Fruit fly (Drosophila melanogaster): ENCODE results near the gene Krn.
A peak's percentile ranks its signal among the peaks of the same experiment; 100 is the strongest.

The Krn gene

DNA sequence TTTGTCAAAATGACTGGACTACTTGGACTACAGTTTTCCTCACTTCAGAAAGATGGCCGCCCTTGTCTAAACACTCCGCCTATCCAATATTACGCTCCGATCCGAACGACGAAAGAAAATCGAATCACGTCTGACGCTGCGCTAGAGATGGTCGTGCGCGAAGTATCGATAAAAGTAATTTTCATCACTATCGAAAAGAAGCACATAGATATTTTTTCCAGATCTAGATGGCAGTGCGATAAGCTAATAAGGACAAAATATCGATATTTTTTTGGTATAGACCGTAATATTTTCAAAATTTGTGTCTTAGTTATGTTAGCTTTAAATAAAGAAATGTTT, 9.2 kb downstream of the Krn start, which contains the start of gene Pep (continued):
- peak; percentile 24 for TF ChIP-seq CG3032 (tag; optimal IDR thresholded peaks at IDR 0.05)
- TF ChIP-seq CG1621 (tag; optimal IDR thresholded peaks at IDR 0.05), result peak; percentile 56
- TF ChIP-seq CG16779 (tag; optimal IDR thresholded peaks at IDR 0.05), result no peak
- no peak for TF ChIP-seq CG15336 (GFP tag; IDR thresholded peaks at IDR 0.05)
- TF ChIP-seq CG8632 (GFP tag; optimal IDR thresholded peaks at IDR 0.05), result no peak
- TF ChIP-seq Eip78C (GFP tag), result peak; percentile 81
- peak; percentile 18; the same call in 1 of the 3 replicates for TF ChIP-seq CG8119 (GFP tag; IDR thresholded peaks at IDR 0.05)
- peak; percentile 17 for TF ChIP-seq CG6854 (GFP tag; optimal IDR thresholded peaks at IDR 0.05)
- TF ChIP-seq Gug (GFP tag; IDR thresholded peaks at IDR 0.05), result no peak
- TF ChIP-seq CG6163 (GFP tag; IDR thresholded peaks at IDR 0.05), result no peak
- TF ChIP-seq CG6792 (GFP tag; optimal IDR thresholded peaks at IDR 0.05), result peak; percentile 7
- TF ChIP-seq fkh (GFP tag; optimal IDR thresholded peaks at IDR 0.05), result no peak
- peak; percentile 36 for TF ChIP-seq Sox102F (GFP tag; optimal IDR thresholded peaks at IDR 0.05)
- no peak for TF ChIP-seq net (GFP tag; optimal IDR thresholded peaks at IDR 0.05)
- TF ChIP-seq CG10631 (GFP tag; optimal IDR thresholded peaks at IDR 0.05), result peak; percentile 5
- TF ChIP-seq CG11902 (GFP tag; optimal IDR thresholded peaks at IDR 0.05), result no peak
- TF ChIP-seq CG31627 (GFP tag; optimal IDR thresholded peaks at IDR 0.05), result peak; percentile 19
- no peak for TF ChIP-seq pdm3 (GFP tag; optimal IDR thresholded peaks at IDR 0.05)
- no peak for TF ChIP-seq CG6808 (GFP tag; optimal IDR thresholded peaks at IDR 0.05)
- TF ChIP-seq dac (GFP tag; optimal IDR thresholded peaks at IDR 0.05), result no peak
- TF ChIP-seq salr (GFP tag; optimal IDR thresholded peaks at IDR 0.05), result no peak
- no peak for TF ChIP-seq Blimp-1 (GFP tag; optimal IDR thresholded peaks at IDR 0.05)
- TF ChIP-seq CG9139 (GFP tag; optimal IDR thresholded peaks at IDR 0.05), result no peak
- peak; percentile 55 for TF ChIP-seq svp (GFP tag)
- peak; percentile 35 for TF ChIP-seq Met (GFP tag; optimal IDR thresholded peaks at IDR 0.05)

DNA sequence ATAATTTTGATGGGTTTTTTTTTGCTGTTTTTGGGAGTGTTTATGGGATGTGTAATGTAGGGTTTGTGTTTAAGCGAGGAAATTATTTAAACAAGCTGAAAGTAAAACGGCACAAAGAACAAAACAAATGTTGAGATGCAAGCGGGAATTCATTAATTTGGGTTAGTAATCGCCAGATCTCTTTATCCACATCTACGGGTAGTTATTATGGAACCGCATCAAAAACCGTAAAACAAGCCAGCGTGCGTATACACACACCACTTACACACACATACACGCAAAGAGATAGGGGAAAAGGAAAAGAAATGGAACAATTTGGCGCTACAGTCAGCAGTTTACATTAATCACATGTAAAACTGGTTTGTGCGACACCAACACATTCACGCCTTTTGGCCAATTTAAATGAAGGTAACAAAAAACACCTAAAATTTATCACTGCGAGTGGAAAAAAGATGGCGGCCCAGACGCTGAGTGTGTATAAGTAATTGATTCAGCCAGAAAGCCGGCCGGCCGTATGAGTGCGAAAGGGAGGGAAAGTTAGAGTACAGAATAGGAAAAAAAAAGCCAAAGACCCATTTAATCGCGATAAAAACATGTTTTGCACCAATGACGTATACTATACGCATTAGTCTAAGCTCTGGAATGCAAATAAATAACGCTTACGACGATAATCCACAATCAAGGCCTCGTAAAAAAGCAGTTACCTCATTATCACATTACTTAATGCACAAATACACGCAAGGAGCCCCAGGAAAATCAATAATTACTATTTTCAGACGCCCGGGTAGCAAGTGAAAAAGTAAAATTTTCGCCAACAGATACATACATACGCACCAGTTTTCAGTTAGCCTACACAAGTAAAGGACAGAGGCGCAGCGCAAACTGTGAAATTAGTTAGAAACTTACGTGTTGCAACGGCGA, 9.8 kb downstream of the Krn start:
- TF ChIP-seq Eip75B (GFP tag; optimal IDR thresholded peaks at IDR 0.05) (no peak), fd59A (GFP tag; optimal IDR thresholded peaks at IDR 0.05) (no peak), CG6854 (GFP tag; optimal IDR thresholded peaks at IDR 0.05) (peak; percentile 29), CG8119 (GFP tag; IDR thresholded peaks at IDR 0.05) (peak; percentile 14; the same call in 1 of the 3 replicates), CG15336 (GFP tag; IDR thresholded peaks at IDR 0.05) (0 out of 2 replicates have a peak, but pooled peaks have one; percentile 12), CG1621 (tag; optimal IDR thresholded peaks at IDR 0.05) (peak; percentile 77), CG11902 (GFP tag; optimal IDR thresholded peaks at IDR 0.05) (no peak), vri (GFP tag; optimal IDR thresholded peaks at IDR 0.05) (peak; percentile 68), Hr4 (GFP tag; optimal IDR thresholded peaks at IDR 0.05) (no peak), dac (GFP tag; optimal IDR thresholded peaks at IDR 0.05) (no peak), Eip78C (GFP tag) (peak; percentile 63), CG32006 (GFP tag; optimal IDR thresholded peaks at IDR 0.05) (no peak), Eip93F (GFP tag; optimal IDR thresholded peaks at IDR 0.05) (no peak), Hr38 (GFP tag; optimal IDR thresholded peaks at IDR 0.05) (no peak), CG11762 (GFP tag; optimal IDR thresholded peaks at IDR 0.05; ENCODE audit: insufficient read depth) (no peak), Sox15 (GFP tag; optimal IDR thresholded peaks at IDR 0.05) (no peak), fkh (GFP tag; optimal IDR thresholded peaks at IDR 0.05) (peak; percentile 44), CG6163 (GFP tag; IDR thresholded peaks at IDR 0.05) (no peak), fd85E (GFP tag; optimal IDR thresholded peaks at IDR 0.05) (no peak), eg (GFP tag; IDR thresholded peaks at IDR 0.05) (no peak), CG6792 (GFP tag; optimal IDR thresholded peaks at IDR 0.05) (no peak), Smox (GFP tag; optimal IDR thresholded peaks at IDR 0.05) (no peak), CG8632 (GFP tag; optimal IDR thresholded peaks at IDR 0.05) (no peak), CG31627 (GFP tag; optimal IDR thresholded peaks at IDR 0.05) (no peak), ss (GFP tag; optimal IDR thresholded peaks at IDR 0.05) (peak; percentile 26 to 31), CG9139 (GFP tag; optimal IDR thresholded peaks at IDR 0.05) (no peak), spab (GFP tag; optimal IDR thresholded peaks at IDR 0.05) (no peak), CG34406 (GFP tag; optimal IDR thresholded peaks at IDR 0.05) (no peak)
